Worm (Caenorhabditis elegans) whole organism, early embryonic: ENCODE data around the gene mes-4.

Experiments used
- B0310.2 ChIP-seq: sonication (generic microtip); optimal IDR thresholded peaks from 2 replicates; lab custom pipeline; 2016; ENCODE audit warnings: mild to moderate bottlenecking, missing genetic modification characterization, missing compliant biosample characterization
- F13C5.2 ChIP-seq: sonication (generic microtip); optimal IDR thresholded peaks from 2 replicates; lab custom pipeline; 2017; ENCODE audit warnings: mild to moderate bottlenecking, missing genetic modification characterization, inconsistent platforms, missing compliant biosample characterization
- aly-1 ChIP-seq: sonication (generic microtip); optimal IDR thresholded peaks from 2 replicates; lab custom pipeline; 2016; ENCODE audit warnings: missing genetic modification characterization, missing compliant biosample characterization
- ama-1 ChIP-seq: fragments of 150-350 bp; optimal IDR thresholded peaks from 2 replicates; lab custom pipeline; 2014
- ceh-13 ChIP-seq: fragments of 200-800 bp; sonication (Bioruptor generic); optimal IDR thresholded peaks from 2 replicates; lab custom pipeline; 2018; ENCODE audit warnings: mild to moderate bottlenecking, missing genetic modification characterization, missing compliant biosample characterization
- ceh-36 ChIP-seq: sonication (generic microtip); optimal IDR thresholded peaks from 2 replicates; lab custom pipeline; 2016; ENCODE audit warnings: missing genetic modification characterization, inconsistent platforms, missing compliant biosample characterization
- ets-7 ChIP-seq: sonication (generic microtip); optimal IDR thresholded peaks from 2 replicates; lab custom pipeline; 2016; ENCODE audit warnings: missing genotype, missing genetic modification characterization, missing compliant biosample characterization
- flt-1 ChIP-seq: fragments of 200-800 bp; sonication (Bioruptor generic); IDR thresholded peaks from 2 replicates; pipeline ENCODE4 v1.3.6; 2022; ENCODE audit warnings: missing genetic modification characterization, missing compliant biosample characterization
- hmbx-1 ChIP-seq: sonication (generic microtip); optimal IDR thresholded peaks from 2 replicates; lab custom pipeline; 2016; ENCODE audit warnings: mild to moderate bottlenecking, missing genetic modification characterization, missing compliant biosample characterization
- hmg-4 ChIP-seq: fragments of 200-800 bp; sonication (Bioruptor generic); optimal IDR thresholded peaks from 2 replicates; lab custom pipeline; 2018; ENCODE audit warnings: mild to moderate bottlenecking, missing genetic modification characterization, missing compliant biosample characterization
- hnd-1 ChIP-seq: sonication (generic microtip); optimal IDR thresholded peaks from 2 replicates; lab custom pipeline; 2016; ENCODE audit warnings: missing genetic modification characterization, missing compliant biosample characterization
- pes-1 ChIP-seq: fragments of 200-800 bp; sonication (Bioruptor generic); IDR thresholded peaks from 2 replicates; pipeline ENCODE4 v1.3.6; 2022; ENCODE audit warnings: missing genetic modification reagents, missing genetic modification characterization, missing compliant biosample characterization
- scrt-1 ChIP-seq: fragments of 200-800 bp; sonication (Bioruptor generic); IDR thresholded peaks from 2 replicates; pipeline ENCODE4 v1.3.6; 2022; ENCODE audit warnings: missing genetic modification characterization, missing compliant biosample characterization
- sea-1 ChIP-seq: fragments of 200-800 bp; sonication (Bioruptor generic); conservative IDR thresholded peaks from 2 replicates; pipeline ENCODE4 v1.3.6; 2022; ENCODE audit warnings: missing genetic modification characterization, missing compliant biosample characterization
- tbx-11 ChIP-seq: fragments of 200-800 bp; sonication (Bioruptor generic); IDR thresholded peaks from 2 replicates; pipeline ENCODE4 v1.3.6; 2022; ENCODE audit warnings: missing genetic modification characterization, missing compliant biosample characterization
- tbx-37 ChIP-seq: fragments of 200-800 bp; sonication (Bioruptor generic); conservative IDR thresholded peaks from 2 replicates; pipeline ENCODE4 v1.3.6; 2022; ENCODE audit warnings: missing genetic modification reagents, missing genetic modification characterization, missing compliant biosample characterization
- tra-4 ChIP-seq: sonication (generic microtip); optimal IDR thresholded peaks from 2 replicates; lab custom pipeline; 2017; ENCODE audit warnings: missing genetic modification characterization, missing compliant biosample characterization

mes-4 gene

ce11 chrV:13413301-13413700 lies 24.0 kb downstream of the mes-4 start:
- TF ChIP-seq flt-1 (GFP tag; lab: Robert Waterston, UW) (no peak), pes-1 (GFP tag; lab: Robert Waterston, UW) (no peak), ceh-13 (no peak), ets-7 (tag; lab: Kevin White, UChicago) (no peak), ama-1 (no peak), F13C5.2 (no peak), scrt-1 (GFP tag; lab: Robert Waterston, UW) (no peak), tra-4 (tag; lab: Kevin White, UChicago) (no peak), sea-1 (GFP tag; lab: Robert Waterston, UW) (no peak), tbx-37 (no peak), hmg-4 (GFP tag; lab: Kevin White, UChicago) (no peak), B0310.2 (tag; lab: Kevin White, UChicago) (no peak), tbx-11 (GFP tag; lab: Robert Waterston, UW) (no peak), hnd-1 (tag; lab: Kevin White, UChicago) (no peak)

DNA sequence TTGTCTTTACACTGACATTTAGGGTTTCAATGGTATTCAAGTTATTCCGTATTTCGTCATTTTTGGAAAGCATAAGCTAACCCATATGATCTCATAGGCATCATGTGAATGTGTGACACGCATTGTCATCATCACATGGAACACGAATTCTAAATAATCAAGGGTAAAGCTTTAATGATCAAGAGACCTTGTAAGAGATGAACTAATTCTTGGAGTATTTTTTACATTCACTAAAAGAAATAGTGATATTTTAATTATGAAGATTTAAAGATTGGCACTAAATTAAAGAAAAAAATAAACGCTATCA lies 25.4 kb downstream of the mes-4 start:
- TF ChIP-seq aly-1 (tag; lab: Kevin White, UChicago) (no peak), tbx-11 (GFP tag; lab: Robert Waterston, UW) (no peak), F13C5.2 (no peak), hmbx-1 (tag; lab: Kevin White, UChicago) (no peak), sea-1 (GFP tag; lab: Robert Waterston, UW) (no peak), pes-1 (GFP tag; lab: Robert Waterston, UW) (no peak), ceh-13 (no peak), B0310.2 (tag; lab: Kevin White, UChicago) (no peak), scrt-1 (GFP tag; lab: Robert Waterston, UW) (no peak), ets-7 (tag; lab: Kevin White, UChicago) (no peak), ama-1 (no peak), hmg-4 (GFP tag; lab: Kevin White, UChicago) (no peak), tbx-37 (no peak), hnd-1 (tag; lab: Kevin White, UChicago) (no peak), flt-1 (GFP tag; lab: Robert Waterston, UW) (no peak), ceh-36 (tag; lab: Kevin White, UChicago) (no peak), tra-4 (tag; lab: Kevin White, UChicago) (no peak)

- no peak for TF ChIP-seq tbx-37
- no peak for TF ChIP-seq ceh-13
Measured at ce11 chrV:13411225-13411991, 25.9 kb downstream of the mes-4 start.

DNA sequence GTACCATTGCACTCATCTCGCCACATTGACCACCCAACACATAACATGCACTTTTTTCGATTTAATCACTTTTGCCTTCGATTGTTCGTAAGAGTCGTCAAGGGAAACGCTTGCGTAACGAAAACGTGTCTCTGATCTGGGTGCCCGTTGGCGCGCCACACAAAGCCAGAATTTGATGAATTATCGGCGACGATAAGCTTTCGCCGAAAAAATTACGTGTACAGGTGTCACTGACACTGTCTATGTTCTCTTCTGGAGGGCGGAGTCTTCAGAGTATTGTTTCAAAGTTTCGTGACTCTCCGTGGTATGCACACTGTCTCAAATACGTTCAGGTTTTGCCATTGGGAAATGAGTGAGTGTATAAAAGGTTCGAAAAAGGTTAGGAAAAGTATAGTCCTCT lies 26.7 kb downstream of the mes-4 start, which contains the start of gene F53F1.4:
Gene F53F1.4, plus strand, starts transcription at position 390 of the 400 bp plus-strand sequence.
- TF ChIP-seq scrt-1 (GFP tag; lab: Robert Waterston, UW), result no peak
- no peak for TF ChIP-seq sea-1 (GFP tag; lab: Robert Waterston, UW)
- no peak for TF ChIP-seq ets-7 (tag; lab: Kevin White, UChicago)
- TF ChIP-seq ceh-13, result no peak
- TF ChIP-seq tbx-11 (GFP tag; lab: Robert Waterston, UW), result no peak
- TF ChIP-seq tbx-37, result no peak
- no peak for TF ChIP-seq hmbx-1 (tag; lab: Kevin White, UChicago)
- no peak for TF ChIP-seq aly-1 (tag; lab: Kevin White, UChicago)
- no peak for TF ChIP-seq ama-1

- TF ChIP-seq pes-1 (GFP tag; lab: Robert Waterston, UW) (no peak; the same call in 1 of the 2 replicates), ets-7 (tag; lab: Kevin White, UChicago) (no peak), ama-1 (no peak), aly-1 (tag; lab: Kevin White, UChicago) (no peak), scrt-1 (GFP tag; lab: Robert Waterston, UW) (no peak), tbx-11 (GFP tag; lab: Robert Waterston, UW) (no peak), tbx-37 (no peak), sea-1 (GFP tag; lab: Robert Waterston, UW) (no peak), flt-1 (GFP tag; lab: Robert Waterston, UW) (no peak), tra-4 (tag; lab: Kevin White, UChicago) (no peak), B0310.2 (tag; lab: Kevin White, UChicago) (no peak), ceh-36 (tag; lab: Kevin White, UChicago) (no peak), hmbx-1 (tag; lab: Kevin White, UChicago) (no peak), hnd-1 (tag; lab: Kevin White, UChicago) (no peak), F13C5.2 (no peak), hmg-4 (GFP tag; lab: Kevin White, UChicago) (no peak)
Measured at ce11 chrV:13409089-13409488, 28.3 kb downstream of the mes-4 start.

DNA sequence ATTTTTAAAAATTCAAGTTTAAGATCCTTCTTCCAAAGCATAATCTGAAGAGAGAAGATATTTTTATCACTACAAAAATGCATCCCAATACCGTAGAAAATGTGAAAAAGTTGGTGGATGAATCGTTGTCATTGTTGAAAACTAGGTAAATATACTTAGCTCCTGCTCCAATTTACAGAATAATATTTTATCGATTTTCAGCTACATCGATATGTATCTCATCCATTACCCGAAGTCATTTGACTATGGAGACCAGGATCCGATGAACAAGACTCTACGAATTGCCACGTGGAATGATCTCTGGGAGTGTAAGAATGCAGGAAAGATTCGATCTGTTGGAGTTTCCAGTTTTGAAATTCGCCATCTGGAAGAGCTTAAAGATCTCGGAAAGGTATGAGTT lies 28.9 kb downstream of the mes-4 start:
- TF ChIP-seq hmg-4 (GFP tag; lab: Kevin White, UChicago) (no peak), B0310.2 (tag; lab: Kevin White, UChicago) (no peak), F13C5.2 (no peak), ceh-13 (no peak), flt-1 (GFP tag; lab: Robert Waterston, UW) (no peak), ets-7 (tag; lab: Kevin White, UChicago) (no peak), hmbx-1 (tag; lab: Kevin White, UChicago) (no peak), tra-4 (tag; lab: Kevin White, UChicago) (no peak), scrt-1 (GFP tag; lab: Robert Waterston, UW) (no peak), pes-1 (GFP tag; lab: Robert Waterston, UW) (no peak), hnd-1 (tag; lab: Kevin White, UChicago) (no peak), tbx-37 (no peak), ama-1 (no peak), aly-1 (tag; lab: Kevin White, UChicago) (no peak), sea-1 (GFP tag; lab: Robert Waterston, UW) (no peak), ceh-36 (tag; lab: Kevin White, UChicago) (no peak), tbx-11 (GFP tag; lab: Robert Waterston, UW) (no peak)

DNA sequence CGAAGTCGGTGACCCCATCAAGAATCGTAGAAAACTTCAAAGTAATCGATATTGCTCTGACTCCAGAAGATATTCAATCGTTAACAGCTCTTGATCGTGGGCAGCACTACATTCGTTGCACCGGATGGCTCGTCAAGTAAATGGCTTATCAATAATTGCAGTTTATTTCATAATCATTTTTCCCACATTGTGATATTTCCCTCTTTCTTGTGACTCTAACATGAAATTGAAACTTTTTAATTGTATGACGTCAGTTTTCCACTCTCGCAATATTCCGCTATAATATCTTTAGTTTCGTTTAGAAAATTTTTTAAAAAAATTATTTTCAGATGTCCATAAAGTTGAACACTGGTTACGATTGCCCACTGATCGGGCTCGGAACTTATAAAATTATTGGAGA lies 29.4 kb downstream of the mes-4 start, which contains the start of gene F53F1.3:
Gene F53F1.3, plus strand, starts transcription at position 330 of the 400 bp plus-strand sequence.
- TF ChIP-seq tbx-11 (GFP tag; lab: Robert Waterston, UW) (no peak), sea-1 (GFP tag; lab: Robert Waterston, UW) (no peak), aly-1 (tag; lab: Kevin White, UChicago) (no peak), flt-1 (GFP tag; lab: Robert Waterston, UW) (no peak), tra-4 (tag; lab: Kevin White, UChicago) (no peak), ama-1 (no peak), hmg-4 (GFP tag; lab: Kevin White, UChicago) (no peak), ceh-36 (tag; lab: Kevin White, UChicago) (no peak), ets-7 (tag; lab: Kevin White, UChicago) (no peak), hnd-1 (tag; lab: Kevin White, UChicago) (no peak), hmbx-1 (tag; lab: Kevin White, UChicago) (no peak), scrt-1 (GFP tag; lab: Robert Waterston, UW) (no peak), B0310.2 (tag; lab: Kevin White, UChicago) (no peak), F13C5.2 (no peak), pes-1 (GFP tag; lab: Robert Waterston, UW) (no peak), tbx-37 (no peak), ceh-13 (no peak)
